Fruit fly (Drosophila melanogaster) whole organism, embryonic: ENCODE measurements around the gene CG5810.

ENCODE experiments used
- Aef1 ChIP-seq: fragments of 200-800 bp; sonication (Bioruptor generic); IDR thresholded peaks from 3 replicates; pipeline ENCODE4 v1.3.6; 2022; ENCODE audit warnings: missing biosample characterization, missing genetic modification characterization
- CG10267 ChIP-seq: fragments of 200-800 bp; sonication (Bioruptor generic); optimal IDR thresholded peaks from 2 replicates; lab custom pipeline; 2018; ENCODE audit warnings: missing biosample characterization, mild to moderate bottlenecking, missing genetic modification characterization, moderate library complexity
- CG11723 ChIP-seq: fragments of 200-800 bp; sonication (Bioruptor generic); optimal IDR thresholded peaks from 2 replicates; lab custom pipeline; 2017; ENCODE audit warnings: missing biosample characterization, mild to moderate bottlenecking, missing genetic modification characterization
- CG12659 ChIP-seq: fragments of 200-800 bp; sonication (Bioruptor generic); optimal IDR thresholded peaks from 3 replicates; lab custom pipeline; 2017; ENCODE audit warnings: mild to moderate bottlenecking, missing biosample characterization, missing genetic modification reagents, missing genetic modification characterization
- CG14014 ChIP-seq: fragments of 200-800 bp; sonication (Bioruptor generic); IDR thresholded peaks from 2 replicates; pipeline ENCODE4 v1.3.6; 2022; ENCODE audit warnings: missing biosample characterization, missing genetic modification characterization
- CG14710 ChIP-seq: fragments of 200-800 bp; sonication (Bioruptor generic); optimal IDR thresholded peaks from 3 replicates; lab custom pipeline; 2019; ENCODE audit warnings: missing biosample characterization, mild to moderate bottlenecking, missing genetic modification characterization, moderate library complexity
- CG15269 ChIP-seq: fragments of 200-800 bp; sonication (Bioruptor generic); optimal IDR thresholded peaks from 2 replicates; lab custom pipeline; 2018; ENCODE audit warnings: missing biosample characterization, mild to moderate bottlenecking, missing genetic modification characterization, moderate library complexity
- CG15479 ChIP-seq: fragments of 200-800 bp; sonication (Bioruptor generic); optimal IDR thresholded peaks from 3 replicates; lab custom pipeline; 2019; ENCODE audit warnings: missing biosample characterization, mild to moderate bottlenecking, missing genetic modification characterization, moderate library complexity
- CG15514 ChIP-seq: fragments of 200-800 bp; sonication (Bioruptor generic); optimal IDR thresholded peaks from 3 replicates; lab custom pipeline; 2017; ENCODE audit warnings: missing biosample characterization, missing genetic modification characterization, mild to moderate bottlenecking, moderate library complexity, missing genetic modification reagents
- CG16779 ChIP-seq: fragments of 200-800 bp; sonication (Bioruptor generic); IDR thresholded peaks from 2 replicates; pipeline ENCODE4 v1.3.6; 2022; ENCODE audit warnings: missing biosample characterization, missing genetic modification characterization
- CG17829 ChIP-seq: fragments of 200-800 bp; optimal IDR thresholded peaks from 2 replicates; lab custom pipeline; 2019; ENCODE audit warnings: missing biosample characterization, mild to moderate bottlenecking, missing genetic modification characterization, moderate library complexity
- CG17912 ChIP-seq: fragments of 200-800 bp; sonication (Bioruptor generic); optimal IDR thresholded peaks from 2 replicates; lab custom pipeline; 2018; ENCODE audit warnings: missing biosample characterization, mild to moderate bottlenecking, missing genetic modification characterization
- CG1792 ChIP-seq: fragments of 200-800 bp; sonication (Bioruptor generic); optimal IDR thresholded peaks from 2 replicates; lab custom pipeline; 2016; ENCODE audit warnings: missing biosample characterization, missing genetic modification characterization
- CG18599 ChIP-seq: fragments of 200-800 bp; sonication (Bioruptor generic); optimal IDR thresholded peaks from 3 replicates; lab custom pipeline; 2017; ENCODE audit warnings: missing biosample characterization, missing genetic modification characterization, mild to moderate bottlenecking, moderate library complexity, missing genetic modification reagents
- CG18619 ChIP-seq: fragments of 200-800 bp; sonication (Bioruptor generic); optimal IDR thresholded peaks from 3 replicates; lab custom pipeline; 2017; ENCODE audit warnings: missing biosample characterization, mild to moderate bottlenecking, missing genetic modification characterization
- CG18764 ChIP-seq: fragments of 200-800 bp; sonication (Bioruptor generic); optimal IDR thresholded peaks from 3 replicates; lab custom pipeline; 2016; ENCODE audit warnings: missing biosample characterization, missing genetic modification characterization
- CG30020 ChIP-seq: fragments of 200-800 bp; optimal IDR thresholded peaks from 2 replicates; lab custom pipeline; 2019; ENCODE audit warnings: missing biosample characterization, mild to moderate bottlenecking, missing genetic modification characterization, moderate library complexity
- CG32772 ChIP-seq: fragments of 200-800 bp; sonication (Bioruptor generic); IDR thresholded peaks from 2 replicates; pipeline ENCODE4 v1.3.6; 2022; ENCODE audit warnings: missing biosample characterization, missing genetic modification characterization
- CG3847 ChIP-seq: fragments of 200-800 bp; sonication (Bioruptor generic); IDR thresholded peaks from 2 replicates; pipeline ENCODE4 v1.3.6; 2022; ENCODE audit warnings: missing biosample characterization, missing genetic modification characterization
- CG42726 ChIP-seq: fragments of 200-800 bp; sonication (Bioruptor generic); IDR thresholded peaks from 2 replicates; pipeline ENCODE4 v1.3.6; 2022; ENCODE audit warnings: missing biosample characterization, missing genetic modification characterization; ENCODE audit not compliant: partially characterized antibody
- CG6791 ChIP-seq: fragments of 200-800 bp; sonication (Bioruptor generic); IDR thresholded peaks from 3 replicates; pipeline ENCODE4 v1.3.6; 2022; ENCODE audit warnings: missing biosample characterization, missing genetic modification characterization; ENCODE audit not compliant: partially characterized antibody
- CG7372 ChIP-seq: fragments of 200-800 bp; sonication (Bioruptor generic); IDR thresholded peaks from 2 replicates; pipeline ENCODE4 v1.3.6; 2022; ENCODE audit warnings: missing biosample characterization, missing genetic modification characterization
- CG8290 ChIP-seq, 3 experiments: fragments of 200-800 bp; sonication (Bioruptor generic); optimal IDR thresholded peaks; 2 replicates each; lab custom pipeline; 2016 to 2019; ENCODE audit warnings: missing biosample characterization in 3 of 3, missing genetic modification characterization in 3 of 3, mild to moderate bottlenecking in 2 of 3, moderate library complexity in 1 of 3
- CG8388 ChIP-seq: fragments of 200-800 bp; sonication (Bioruptor generic); optimal IDR thresholded peaks from 2 replicates; lab custom pipeline; 2019; ENCODE audit warnings: missing biosample characterization, mild to moderate bottlenecking, missing genetic modification characterization, moderate library complexity
- CG9817 ChIP-seq: fragments of 200-800 bp; sonication (Bioruptor generic); optimal IDR thresholded peaks from 2 replicates; lab custom pipeline; 2018; ENCODE audit warnings: missing biosample characterization, mild to moderate bottlenecking, missing genetic modification characterization, moderate library complexity
- CrebB ChIP-seq: fragments of 200-800 bp; sonication (Bioruptor generic); optimal IDR thresholded peaks from 3 replicates; lab custom pipeline; 2018; ENCODE audit warnings: missing biosample characterization, mild to moderate bottlenecking, missing genetic modification characterization
- H2.0 ChIP-seq: fragments of 200-800 bp; sonication (Bioruptor generic); IDR thresholded peaks from 2 replicates; pipeline ENCODE4 v1.3.6; 2022; ENCODE audit warnings: missing biosample characterization, missing genetic modification characterization
- HLH3B ChIP-seq: fragments of 200-800 bp; sonication (Bioruptor generic); IDR thresholded peaks from 2 replicates; pipeline ENCODE4 v1.3.6; 2022; ENCODE audit warnings: missing biosample characterization, missing genetic modification characterization
- HLH4C ChIP-seq: fragments of 200-800 bp; sonication (Bioruptor generic); IDR thresholded peaks from 3 replicates; pipeline ENCODE4 v1.3.6; 2022; ENCODE audit warnings: missing biosample characterization, missing genetic modification characterization; ENCODE audit not compliant: partially characterized antibody
- Lhr ChIP-seq: fragments of 200-800 bp; sonication (Bioruptor generic); optimal IDR thresholded peaks from 3 replicates; lab custom pipeline; 2017; ENCODE audit warnings: mild to moderate bottlenecking, missing biosample characterization, missing genetic modification reagents, missing genetic modification characterization
- Mes4 ChIP-seq: fragments of 200-800 bp; sonication (Bioruptor generic); optimal IDR thresholded peaks from 2 replicates; lab custom pipeline; 2016; ENCODE audit warnings: missing biosample characterization, missing genetic modification characterization
- PHDP ChIP-seq: fragments of 200-800 bp; sonication (Bioruptor generic); optimal IDR thresholded peaks from 3 replicates; lab custom pipeline; 2018; ENCODE audit warnings: missing biosample characterization, mild to moderate bottlenecking, missing genetic modification characterization, moderate library complexity
- Sry-β ChIP-seq: fragments of 200-800 bp; sonication (Bioruptor generic); optimal IDR thresholded peaks from 2 replicates; lab custom pipeline; 2018; ENCODE audit warnings: missing biosample characterization, mild to moderate bottlenecking, missing genetic modification characterization, moderate library complexity
- Sry-δ ChIP-seq: fragments of 200-800 bp; sonication (Bioruptor generic); optimal IDR thresholded peaks from 2 replicates; lab custom pipeline; 2016; ENCODE audit warnings: missing biosample characterization, missing genetic modification characterization
- Ssrp ChIP-seq: fragments of 200-800 bp; sonication (Bioruptor generic); optimal IDR thresholded peaks from 2 replicates; lab custom pipeline; 2018; ENCODE audit warnings: missing biosample characterization, mild to moderate bottlenecking, missing genetic modification characterization, moderate library complexity
- Taf1 ChIP-seq: fragments of 200-800 bp; sonication (Bioruptor generic); IDR thresholded peaks from 2 replicates; pipeline ENCODE4 v1.3.6; 2022; ENCODE audit warnings: missing biosample characterization, missing genetic modification characterization
- Xbp1 ChIP-seq: fragments of 200-800 bp; sonication (Bioruptor generic); optimal IDR thresholded peaks from 3 replicates; lab custom pipeline; 2016; ENCODE audit warnings: missing biosample characterization, mild to moderate bottlenecking, missing genetic modification characterization
- ab ChIP-seq: fragments of 200-800 bp; sonication (Bioruptor generic); optimal IDR thresholded peaks from 2 replicates; lab custom pipeline; 2016; ENCODE audit warnings: missing biosample characterization, missing genetic modification characterization
- ci ChIP-seq: fragments of 200-800 bp; sonication (Bioruptor generic); IDR thresholded peaks from 3 replicates; pipeline ENCODE4 v1.3.6; 2022; ENCODE audit warnings: missing biosample characterization, missing genetic modification characterization
- gce ChIP-seq: fragments of 200-800 bp; sonication (Bioruptor generic); IDR thresholded peaks from 3 replicates; pipeline ENCODE4 v1.3.6; 2022; ENCODE audit warnings: missing biosample characterization, missing genetic modification characterization
- knrl ChIP-seq: fragments of 200-800 bp; sonication (Bioruptor generic); IDR thresholded peaks from 3 replicates; pipeline ENCODE4 v1.3.6; 2022; ENCODE audit warnings: missing biosample characterization, missing genetic modification characterization; ENCODE audit not compliant: partially characterized antibody
- lmd ChIP-seq: fragments of 200-800 bp; sonication (Bioruptor generic); IDR thresholded peaks from 2 replicates; pipeline ENCODE4 v1.3.6; 2022; ENCODE audit warnings: missing biosample characterization, missing genetic modification characterization
- lola ChIP-seq, 3 experiments: fragments of >200 bp in 2 of 3; fragments of 200-800 bp in 1 of 3; sonication (Bioruptor generic) in 1 of 3; optimal IDR thresholded peaks; 2 replicates each; lab custom pipeline; 2017 to 2019; ENCODE audit warnings: missing biosample characterization in 3 of 3, missing genetic modification characterization in 3 of 3, mild to moderate bottlenecking in 1 of 3, moderate library complexity in 1 of 3
- onecut ChIP-seq: fragments of 200-800 bp; sonication (Bioruptor generic); IDR thresholded peaks from 2 replicates; pipeline ENCODE4 v1.3.6; 2022; ENCODE audit warnings: missing biosample characterization, missing genetic modification characterization
- rib ChIP-seq: fragments of 200-800 bp; sonication (Bioruptor generic); IDR thresholded peaks from 2 replicates; pipeline ENCODE4 v1.3.6; 2022; ENCODE audit warnings: missing biosample characterization, missing genetic modification characterization
- sima ChIP-seq: fragments of 200-800 bp; sonication (Bioruptor generic); optimal IDR thresholded peaks from 2 replicates; lab custom pipeline; 2016; ENCODE audit warnings: missing biosample characterization, missing genetic modification characterization
- toy ChIP-seq: fragments of 200-800 bp; sonication (Bioruptor generic); IDR thresholded peaks from 2 replicates; pipeline ENCODE4 v1.3.6; 2022; ENCODE audit warnings: missing biosample characterization, missing genetic modification characterization
- trem ChIP-seq: fragments of 200-800 bp; optimal IDR thresholded peaks from 3 replicates; lab custom pipeline; 2019; ENCODE audit warnings: missing biosample characterization, mild to moderate bottlenecking, missing genetic modification characterization, moderate library complexity
- twi ChIP-seq: fragments of 200-800 bp; optimal IDR thresholded peaks from 2 replicates; lab custom pipeline; 2019; ENCODE audit warnings: missing biosample characterization, mild to moderate bottlenecking, missing genetic modification characterization, moderate library complexity
- wor ChIP-seq: fragments of 200-800 bp; sonication (Bioruptor generic); IDR thresholded peaks from 2 replicates; pipeline ENCODE4 v1.3.6; 2022; ENCODE audit warnings: missing biosample characterization, missing genetic modification characterization

CG5810 gene

DNA sequence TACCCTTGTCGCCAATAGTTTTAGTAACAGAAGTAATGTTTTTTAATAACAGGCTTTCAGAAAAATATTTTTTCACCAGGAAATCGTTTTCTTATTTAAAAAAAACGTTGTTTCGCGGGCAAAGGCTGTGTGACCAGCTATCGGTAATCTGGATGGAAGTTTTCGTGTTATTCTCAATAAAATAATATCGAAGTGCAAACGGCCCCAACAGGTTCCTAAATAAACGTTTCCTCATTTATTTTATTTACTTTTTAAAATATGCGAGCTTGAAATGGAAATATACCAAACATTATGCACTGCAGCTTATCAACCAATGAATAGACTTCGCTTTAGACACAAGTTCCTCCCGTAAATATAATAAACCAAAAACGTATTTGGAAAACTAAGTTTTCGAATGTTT lies 33.5 kb upstream of the CG5810 start, which contains the start of gene Ice2 (continued):
- TF ChIP-seq lola (GFP tag; optimal IDR thresholded peaks at IDR 0.05; lab: Kevin White, UChicago) (no peak), knrl (peak; percentile 52; the same call in 2 of the 3 replicates), onecut (GFP tag; lab: Robert Waterston, UW) (no peak), CG15479 (GFP tag; lab: Kevin White, UChicago) (no peak), Aef1 (no peak), ab (GFP tag; lab: Kevin White, UChicago) (no peak), CrebB (tag; lab: Kevin White, UChicago) (no peak), CG42726 (no peak), Taf1 (GFP tag; lab: Robert Waterston, UW) (no peak), rib (GFP tag; lab: Robert Waterston, UW) (no peak), CG8388 (GFP tag; lab: Kevin White, UChicago) (no peak), CG10267 (tag; lab: Kevin White, UChicago) (peak; percentile 63), CG30020 (tag; lab: Kevin White, UChicago) (peak; percentile 38), Xbp1 (no peak), CG18599 (GFP tag; lab: Kevin White, UChicago) (no peak), CG6791 (peak; percentile 57; the same call in 2 of the 3 replicates), CG1792 (peak; percentile 42), trem (tag; lab: Kevin White, UChicago) (peak; percentile 46), gce (GFP tag; lab: Robert Waterston, UW) (no peak), sima (no peak), ci (GFP tag; lab: Robert Waterston, UW) (0 out of 3 replicates have a peak, but pooled peaks have one; percentile 14), CG15514 (peak; percentile 92), Lhr (GFP tag; lab: Kevin White, UChicago) (no peak), Sry-δ (GFP tag; lab: Kevin White, UChicago) (peak; percentile 49), CG14710 (tag; lab: Kevin White, UChicago) (peak; percentile 52), CG18764 (GFP tag; lab: Kevin White, UChicago) (peak; percentile 99), Sry-β (GFP tag; lab: Kevin White, UChicago) (no peak), wor (no peak), CG17829 (peak; percentile 45), CG12659 (GFP tag; lab: Kevin White, UChicago) (peak; percentile 29), toy (GFP tag; lab: Robert Waterston, UW) (no peak), HLH3B (GFP tag; lab: Robert Waterston, UW) (no peak), CG7372 (GFP tag; lab: Robert Waterston, UW) (no peak), CG14014 (GFP tag; lab: Robert Waterston, UW) (peak; percentile 33; the same call in 1 of the 2 replicates), H2.0 (GFP tag; lab: Robert Waterston, UW) (no peak), CG32772 (GFP tag; lab: Robert Waterston, UW) (no peak), CG15269 (tag; lab: Kevin White, UChicago) (no peak), Mes4 (no peak), HLH4C (GFP tag; lab: Robert Waterston, UW) (peak; percentile 35; the same call in 1 of the 3 replicates), CG18619 (GFP tag; lab: Kevin White, UChicago) (no peak), CG11723 (no peak), CG3847 (GFP tag; lab: Robert Waterston, UW) (no peak; the same call in 1 of the 2 replicates), CG9817 (tag; lab: Kevin White, UChicago) (no peak), Ssrp (tag; lab: Kevin White, UChicago) (no peak), CG17912 (no peak), twi (tag; lab: Kevin White, UChicago) (no peak), CG8290 (GFP tag; optimal IDR thresholded peaks at IDR 0.05; lab: Kevin White, UChicago) (no peak), CG8290 (tag; optimal IDR thresholded peaks at IDR 0.05; lab: Kevin White, UChicago) (no peak), PHDP (tag; lab: Kevin White, UChicago) (peak; percentile 10), lmd (GFP tag; lab: Robert Waterston, UW) (no peak), CG16779 (GFP tag; lab: Robert Waterston, UW) (no peak)
